Worm (Caenorhabditis elegans): ENCODE measurements around the gene clec-32.

The clec-32 gene

ce11 chrV:16811841-16812240 is 49.8 kb downstream of the clec-32 start:
- TF ChIP-seq nfya-1 (tag; optimal IDR thresholded peaks at IDR 0.05), result peak; percentile 83
- no peak for TF ChIP-seq ceh-24 (tag; optimal IDR thresholded peaks at IDR 0.05)
- no peak for TF ChIP-seq tbx-7 (tag; optimal IDR thresholded peaks at IDR 0.05)
- TF ChIP-seq pat-9 (tag; optimal IDR thresholded peaks at IDR 0.05), result no peak
- no peak for TF ChIP-seq hlh-30 (tag; optimal IDR thresholded peaks at IDR 0.05; ENCODE audit: insufficient read depth)
- TF ChIP-seq ceh-34 (tag; optimal IDR thresholded peaks at IDR 0.05), result no peak
- no peak for TF ChIP-seq T23F11.4 (GFP tag; optimal IDR thresholded peaks at IDR 0.05)

Measured in whole organism, late embryonic.